Fruit fly (Drosophila melanogaster) whole organism, embryonic: ENCODE results near the gene foxo.

Source experiments
- ATbp ChIP-seq: fragments of 200-800 bp; sonication (Bioruptor generic); optimal IDR thresholded peaks from 2 replicates; lab custom pipeline; 2017; ENCODE audit warnings: missing biosample characterization, mild to moderate bottlenecking, missing genetic modification characterization, missing genetic modification reagents
- Antp ChIP-seq: fragments of 200-800 bp; sonication (Bioruptor generic); optimal IDR thresholded peaks from 3 replicates; lab custom pipeline; 2016; ENCODE audit warnings: missing biosample characterization, missing genetic modification characterization
- Blimp-1 ChIP-seq: fragments of 200-800 bp; sonication (Bioruptor generic); optimal IDR thresholded peaks from 3 replicates; lab custom pipeline; 2018; ENCODE audit warnings: missing biosample characterization, missing genetic modification characterization, mild to moderate bottlenecking, moderate library complexity, missing genetic modification reagents
- CG10274 ChIP-seq: fragments of 200-800 bp; sonication (Bioruptor generic); optimal IDR thresholded peaks from 3 replicates; lab custom pipeline; 2017; ENCODE audit warnings: missing biosample characterization, mild to moderate bottlenecking, missing genetic modification characterization
- CG10979 ChIP-seq: fragments of 200-800 bp; sonication (Bioruptor generic); optimal IDR thresholded peaks from 2 replicates; lab custom pipeline; 2018; ENCODE audit warnings: missing biosample characterization, mild to moderate bottlenecking, missing genetic modification characterization, moderate library complexity
- CG11723 ChIP-seq: fragments of 200-800 bp; sonication (Bioruptor generic); optimal IDR thresholded peaks from 2 replicates; lab custom pipeline; 2017; ENCODE audit warnings: missing biosample characterization, mild to moderate bottlenecking, missing genetic modification characterization
- CG1233 ChIP-seq: fragments of 200-800 bp; sonication (Bioruptor generic); optimal IDR thresholded peaks from 4 replicates; lab custom pipeline; 2018; ENCODE audit warnings: missing biosample characterization, mild to moderate bottlenecking, missing genetic modification characterization
- CG14441 ChIP-seq: fragments of 200-800 bp; sonication (Bioruptor generic); IDR thresholded peaks from 2 replicates; pipeline ENCODE4 v1.3.6; 2022; ENCODE audit warnings: missing biosample characterization, missing genetic modification characterization
- CG14667 ChIP-seq: fragments of 200-800 bp; sonication (Bioruptor generic); IDR thresholded peaks from 2 replicates; pipeline ENCODE4 v1.3.6; 2022; ENCODE audit warnings: missing biosample characterization, missing genetic modification characterization
- CG15011 ChIP-seq: fragments of 200-800 bp; sonication (Bioruptor generic); optimal IDR thresholded peaks from 3 replicates; lab custom pipeline; 2018; ENCODE audit warnings: missing biosample characterization, mild to moderate bottlenecking, missing genetic modification characterization
- CG15269 ChIP-seq: fragments of 200-800 bp; sonication (Bioruptor generic); optimal IDR thresholded peaks from 2 replicates; lab custom pipeline; 2018; ENCODE audit warnings: missing biosample characterization, mild to moderate bottlenecking, missing genetic modification characterization, moderate library complexity
- CG16815 ChIP-seq: fragments of 200-800 bp; sonication (Bioruptor generic); optimal IDR thresholded peaks from 3 replicates; lab custom pipeline; 2017; ENCODE audit warnings: missing biosample characterization, mild to moderate bottlenecking, missing genetic modification characterization
- CG17361 ChIP-seq: fragments of 200-800 bp; sonication (Bioruptor generic); IDR thresholded peaks from 3 replicates; pipeline ENCODE4 v1.3.6; 2022; ENCODE audit warnings: missing biosample characterization, missing genetic modification characterization
- CG2120 ChIP-seq: fragments of 200-800 bp; sonication (Bioruptor generic); optimal IDR thresholded peaks from 3 replicates; lab custom pipeline; 2016; ENCODE audit warnings: missing biosample characterization, missing genetic modification characterization
- CG3995 ChIP-seq: fragments of 200-800 bp; sonication (Bioruptor generic); optimal IDR thresholded peaks from 3 replicates; lab custom pipeline; 2016; ENCODE audit warnings: missing biosample characterization, missing genetic modification characterization
- CG42726 ChIP-seq: fragments of 200-800 bp; sonication (Bioruptor generic); IDR thresholded peaks from 2 replicates; pipeline ENCODE4 v1.3.6; 2022; ENCODE audit warnings: missing biosample characterization, missing genetic modification characterization; ENCODE audit not compliant: partially characterized antibody
- CG6175 ChIP-seq: fragments of 200-800 bp; sonication (Bioruptor generic); IDR thresholded peaks from 3 replicates; pipeline ENCODE4 v1.3.6; 2022; ENCODE audit warnings: missing biosample characterization, missing genetic modification characterization
- CG6854 ChIP-seq: fragments of 200-800 bp; sonication (Bioruptor generic); optimal IDR thresholded peaks from 3 replicates; lab custom pipeline; 2017; ENCODE audit warnings: missing biosample characterization, mild to moderate bottlenecking, missing genetic modification characterization
- CG7556 ChIP-seq: fragments of 200-800 bp; sonication (Bioruptor generic); optimal IDR thresholded peaks from 2 replicates; lab custom pipeline; 2017; ENCODE audit warnings: missing biosample characterization, mild to moderate bottlenecking, missing genetic modification characterization
- CG8388 ChIP-seq: fragments of 200-800 bp; sonication (Bioruptor generic); optimal IDR thresholded peaks from 2 replicates; lab custom pipeline; 2019; ENCODE audit warnings: missing biosample characterization, mild to moderate bottlenecking, missing genetic modification characterization, moderate library complexity
- CG9817 ChIP-seq: fragments of 200-800 bp; sonication (Bioruptor generic); optimal IDR thresholded peaks from 2 replicates; lab custom pipeline; 2018; ENCODE audit warnings: missing biosample characterization, mild to moderate bottlenecking, missing genetic modification characterization, moderate library complexity
- CG9876 ChIP-seq: fragments of 200-800 bp; sonication (Bioruptor generic); optimal IDR thresholded peaks from 2 replicates; lab custom pipeline; 2016; ENCODE audit warnings: missing biosample characterization, missing genetic modification characterization
- CkIIα-i1 ChIP-seq: fragments of 200-800 bp; sonication (Bioruptor generic); IDR thresholded peaks from 2 replicates; pipeline ENCODE4 v1.3.6; 2022; ENCODE audit warnings: missing biosample characterization, missing genetic modification characterization
- D ChIP-seq, 2 experiments: fragments of 200-800 bp in 1 of 2; fragments of >200 bp in 1 of 2; sonication (Bioruptor generic) in 1 of 2; optimal IDR thresholded peaks; 2 replicates in 1 of 2; 3 replicates in 1 of 2; lab custom pipeline; 2017; ENCODE audit warnings: mild to moderate bottlenecking in 1 of 2, missing biosample characterization in 1 of 2, missing genetic modification characterization in 1 of 2, missing genetic modification reagents in 1 of 2
- Dll ChIP-seq: fragments of 200-800 bp; sonication (Bioruptor generic); IDR thresholded peaks from 4 replicates; pipeline ENCODE4 v1.3.6; 2022; ENCODE audit warnings: missing biosample characterization, missing genetic modification characterization; ENCODE audit not compliant: partially characterized antibody
- Hr51 ChIP-seq, 2 experiments: fragments of 200-800 bp; sonication (Bioruptor generic); optimal IDR thresholded peaks; 2 replicates in 1 of 2; 3 replicates in 1 of 2; lab custom pipeline; 2016 to 2018; ENCODE audit warnings: missing biosample characterization in 2 of 2, missing genetic modification characterization in 2 of 2, mild to moderate bottlenecking in 1 of 2, moderate library complexity in 1 of 2
- Jarid2 ChIP-seq: fragments of 200-800 bp; sonication (Bioruptor generic); optimal IDR thresholded peaks from 3 replicates; lab custom pipeline; 2017; ENCODE audit warnings: mild to moderate bottlenecking, missing biosample characterization, missing genetic modification reagents, missing genetic modification characterization
- Lpt ChIP-seq: fragments of >200 bp; optimal IDR thresholded peaks from 2 replicates; lab custom pipeline; 2018; ENCODE audit warnings: missing biosample characterization, missing genetic modification characterization
- MBD-R2 ChIP-seq: fragments of 200-800 bp; sonication (Bioruptor generic); IDR thresholded peaks from 2 replicates; pipeline ENCODE4 v1.3.6; 2022; ENCODE audit warnings: missing biosample characterization, missing genetic modification characterization
- MTF-1 ChIP-seq: fragments of 200-800 bp; sonication (Bioruptor generic); optimal IDR thresholded peaks from 2 replicates; lab custom pipeline; 2018; ENCODE audit warnings: missing biosample characterization, mild to moderate bottlenecking, missing genetic modification characterization, borderline replicate concordance
- Myb ChIP-seq: fragments of 200-800 bp; sonication (Bioruptor generic); optimal IDR thresholded peaks from 2 replicates; lab custom pipeline; 2016; ENCODE audit warnings: missing biosample characterization, missing genetic modification characterization
- Nf-YA ChIP-seq: fragments of 200-800 bp; sonication (Bioruptor generic); IDR thresholded peaks from 2 replicates; pipeline ENCODE4 v1.3.6; 2022; ENCODE audit warnings: missing biosample characterization, missing genetic modification characterization
- Oli ChIP-seq: fragments of 200-800 bp; sonication (Bioruptor generic); optimal IDR thresholded peaks from 2 replicates; lab custom pipeline; 2018; ENCODE audit warnings: missing biosample characterization, mild to moderate bottlenecking, missing genetic modification characterization, moderate library complexity
- Rx ChIP-seq: fragments of 200-800 bp; sonication (Bioruptor generic); IDR thresholded peaks from 2 replicates; pipeline ENCODE4 v1.3.6; 2022; ENCODE audit warnings: missing biosample characterization, missing genetic modification characterization
- croc ChIP-seq: fragments of 200-800 bp; sonication (Bioruptor generic); conservative IDR thresholded peaks from 3 replicates; pipeline ENCODE4 v1.3.6; 2022; ENCODE audit warnings: missing biosample characterization, missing genetic modification characterization
- dimm ChIP-seq: fragments of 200-800 bp; sonication (Bioruptor generic); IDR thresholded peaks from 2 replicates; pipeline ENCODE4 v1.3.6; 2022; ENCODE audit warnings: missing biosample characterization, missing genetic modification characterization
- dmrt99B ChIP-seq: fragments of 200-800 bp; sonication (Bioruptor generic); optimal IDR thresholded peaks from 2 replicates; lab custom pipeline; 2018; ENCODE audit warnings: missing biosample characterization, mild to moderate bottlenecking, missing genetic modification characterization, moderate library complexity
- gcm ChIP-seq: fragments of 200-800 bp; sonication (Bioruptor generic); optimal IDR thresholded peaks from 2 replicates; lab custom pipeline; 2019; ENCODE audit warnings: missing biosample characterization, mild to moderate bottlenecking, missing genetic modification characterization, moderate library complexity
- gsb-n ChIP-seq: fragments of 200-800 bp; sonication (Bioruptor generic); optimal IDR thresholded peaks from 3 replicates; lab custom pipeline; 2018; ENCODE audit warnings: missing biosample characterization, mild to moderate bottlenecking, missing genetic modification characterization
- gt ChIP-seq: fragments of 200-800 bp; sonication (Bioruptor generic); IDR thresholded peaks from 2 replicates; pipeline ENCODE4 v1.3.6; 2022; ENCODE audit warnings: missing biosample characterization, missing genetic modification characterization
- hkb ChIP-seq, 2 experiments: fragments of 200-800 bp in 1 of 2; fragments of >200 bp in 1 of 2; sonication (Bioruptor generic) in 1 of 2; IDR thresholded peaks in 1 of 2; optimal IDR thresholded peaks in 1 of 2; 2 replicates each; pipeline versions ENCODE4 v1.3.6 to Lab custom; 2017 to 2022; ENCODE audit warnings: missing biosample characterization in 1 of 2, missing genetic modification characterization in 1 of 2
- ind ChIP-seq: fragments of 200-800 bp; sonication (Bioruptor generic); optimal IDR thresholded peaks from 3 replicates; lab custom pipeline; 2016; ENCODE audit warnings: missing biosample characterization, missing genetic modification characterization
- lbe ChIP-seq: fragments of 200-800 bp; sonication (Bioruptor generic); optimal IDR thresholded peaks from 2 replicates; lab custom pipeline; 2016; ENCODE audit warnings: missing biosample characterization, mild to moderate bottlenecking, missing genetic modification characterization
- luna ChIP-seq: fragments of 200-800 bp; sonication (Bioruptor generic); optimal IDR thresholded peaks from 2 replicates; lab custom pipeline; 2016; ENCODE audit warnings: missing biosample characterization, missing genetic modification characterization
- row ChIP-seq: fragments of 200-800 bp; sonication (Bioruptor generic); IDR thresholded peaks from 3 replicates; pipeline ENCODE4 v1.3.6; 2022; ENCODE audit warnings: missing biosample characterization, missing genetic modification characterization
- scrt ChIP-seq: fragments of 200-800 bp; sonication (Bioruptor generic); optimal IDR thresholded peaks from 2 replicates; lab custom pipeline; 2018; ENCODE audit warnings: missing biosample characterization, mild to moderate bottlenecking, missing genetic modification characterization, moderate library complexity
- shn ChIP-seq: fragments of 200-800 bp; sonication (Bioruptor generic); optimal IDR thresholded peaks from 3 replicates; lab custom pipeline; 2016; ENCODE audit warnings: missing biosample characterization, missing genetic modification characterization
- so ChIP-seq: fragments of 200-800 bp; sonication (Bioruptor generic); IDR thresholded peaks from 3 replicates; pipeline ENCODE4 v1.3.6; 2022; ENCODE audit warnings: missing biosample characterization, missing genetic modification characterization
- tx ChIP-seq: fragments of 200-800 bp; sonication (Bioruptor generic); optimal IDR thresholded peaks from 2 replicates; lab custom pipeline; 2016; ENCODE audit warnings: missing biosample characterization, missing genetic modification characterization

foxo gene

dm6 chr3R:14056320-14057053 is at the start of gene foxo (continued):
- TF ChIP-seq gcm (GFP tag; lab: Kevin White, UChicago) (peak; percentile 83), Antp (peak; percentile 33), CG15269 (tag; lab: Kevin White, UChicago) (peak; percentile 92), CkIIα-i1 (GFP tag; lab: Robert Waterston, UW) (no peak), Lpt (GFP tag; lab: Kevin White, UChicago) (no peak), MTF-1 (GFP tag; lab: Kevin White, UChicago) (no peak), CG15011 (peak; percentile 79), shn (GFP tag; lab: Kevin White, UChicago) (no peak), CG6854 (GFP tag; lab: Kevin White, UChicago) (peak; percentile 86), CG3995 (no peak), so (GFP tag; lab: Robert Waterston, UW) (peak; percentile 46; the same call in 1 of the 3 replicates), Dll (no peak), luna (GFP tag; lab: Kevin White, UChicago) (no peak), lbe (GFP tag; lab: Kevin White, UChicago) (peak; percentile 20), CG9817 (tag; lab: Kevin White, UChicago) (peak; percentile 75), Nf-YA (no peak), CG11723 (peak; percentile 72), MBD-R2 (peak; percentile 37; the same call in 1 of the 2 replicates), gt (GFP tag; lab: Robert Waterston, UW) (no peak), tx (GFP tag; lab: Kevin White, UChicago) (no peak), CG10274 (GFP tag; lab: Kevin White, UChicago) (peak; percentile 63), Myb (no peak), CG17361 (peak; percentile 96), dimm (GFP tag; lab: Robert Waterston, UW) (no peak), CG42726 (GFP tag; lab: Robert Waterston, UW) (no peak), scrt (GFP tag; lab: Kevin White, UChicago) (peak; percentile 74), CG6175 (0 out of 3 replicates have a peak, but pooled peaks have one; percentile 34), CG16815 (GFP tag; lab: Kevin White, UChicago) (peak; percentile 58), CG1233 (peak; percentile 77), croc (peak; percentile 46; the same call in 2 of the 3 replicates), hkb (optimal IDR thresholded peaks at IDR 0.05; lab: Kevin White, UChicago) (no peak), hkb (GFP tag; IDR thresholded peaks at IDR 0.05; lab: Robert Waterston, UW) (peak; percentile 44; the same call in 1 of the 2 replicates), Rx (GFP tag; lab: Robert Waterston, UW) (no peak), CG14667 (GFP tag; lab: Robert Waterston, UW) (no peak)
- TF ChIP-seq, all 482 proteins: peak for 279

- peak; percentile 25 for TF ChIP-seq gsb-n
- TF ChIP-seq row (GFP tag; lab: Robert Waterston, UW), result peak; percentile 38; the same call in 1 of the 3 replicates
- TF ChIP-seq CG14441, result 0 out of 2 replicates have a peak, but pooled peaks have one; percentile 9
- peak; percentile 2 for TF ChIP-seq CG7556 (GFP tag; lab: Kevin White, UChicago)
- no peak for TF ChIP-seq CG2120
- no peak for TF ChIP-seq D (optimal IDR thresholded peaks at IDR 0.05; lab: Kevin White, UChicago)
- TF ChIP-seq D (GFP tag; optimal IDR thresholded peaks at IDR 0.05; lab: Kevin White, UChicago), result peak; percentile 48
- peak; percentile 9 for TF ChIP-seq CG8388 (GFP tag; lab: Kevin White, UChicago)
- TF ChIP-seq Jarid2, result peak; percentile 6
- TF ChIP-seq ATbp, result peak; percentile 21
- peak; percentile 24 for TF ChIP-seq dmrt99B (tag; lab: Kevin White, UChicago)
- TF ChIP-seq CG9876, result no peak
- TF ChIP-seq CG10979 (tag; lab: Kevin White, UChicago), result peak; percentile 67
- peak; percentile 44 for TF ChIP-seq Blimp-1 (GFP tag; lab: Kevin White, UChicago)
- peak; percentile 10 for TF ChIP-seq ind
- TF ChIP-seq Hr51 (GFP tag; optimal IDR thresholded peaks at IDR 0.05; lab: Kevin White, UChicago), result no peak
- peak; percentile 5 for TF ChIP-seq Oli
Measured at dm6 chr3R:14007550-14007949, 49.2 kb upstream of the foxo start.
